Fruit fly (Drosophila melanogaster): ENCODE results near the gene Pus1.
A peak's percentile ranks its signal among the peaks of the same experiment; 100 is the strongest.

Pus1 gene

dm6 chr3R:20573326-20573725 lies 19.1 kb downstream of the Pus1 start:
- TF ChIP-seq cic (GFP tag; optimal IDR thresholded peaks at IDR 0.05) (no peak), ovo (GFP tag; optimal IDR thresholded peaks at IDR 0.05) (no peak), CG11617 (GFP tag; optimal IDR thresholded peaks at IDR 0.05) (no peak), Hr96 (GFP tag; optimal IDR thresholded peaks at IDR 0.05) (no peak), Crg-1 (GFP tag; optimal IDR thresholded peaks at IDR 0.05) (no peak), CG5204 (GFP tag; optimal IDR thresholded peaks at IDR 0.05) (no peak), kay (GFP tag; ENCODE audit: borderline replicate concordance) (no peak), CG1620 (GFP tag; optimal IDR thresholded peaks at IDR 0.05) (no peak), CG14711 (tag; optimal IDR thresholded peaks at IDR 0.05) (no peak), CG12768 (GFP tag; optimal IDR thresholded peaks at IDR 0.05) (no peak), CG7045 (GFP tag; optimal IDR thresholded peaks at IDR 0.05) (no peak), CG7101 (tag; optimal IDR thresholded peaks at IDR 0.05) (no peak), tj (GFP tag; optimal IDR thresholded peaks at IDR 0.05) (no peak), toe (GFP tag; optimal IDR thresholded peaks at IDR 0.05) (no peak), CG33017 (tag; optimal IDR thresholded peaks at IDR 0.05) (no peak), cnc (optimal IDR thresholded peaks at IDR 0.05) (no peak), bab1 (GFP tag; optimal IDR thresholded peaks at IDR 0.05) (no peak)

dm6 chr3R:20567507-20568222 lies 24.8 kb downstream of the Pus1 start:
- TF ChIP-seq Mnt (GFP tag; optimal IDR thresholded peaks at IDR 0.05) = no peak
- TF ChIP-seq toe (GFP tag; optimal IDR thresholded peaks at IDR 0.05) = no peak
- no peak for TF ChIP-seq pad (GFP tag; optimal IDR thresholded peaks at IDR 0.05)
- TF ChIP-seq bab1 (GFP tag; optimal IDR thresholded peaks at IDR 0.05) = no peak
- TF ChIP-seq CG33017 (tag; optimal IDR thresholded peaks at IDR 0.05) = no peak
- no peak for TF ChIP-seq kay (GFP tag; ENCODE audit: borderline replicate concordance)
- no peak for TF ChIP-seq CG7101 (tag; optimal IDR thresholded peaks at IDR 0.05)
- TF ChIP-seq cnc (optimal IDR thresholded peaks at IDR 0.05) = no peak

- TF ChIP-seq tj (GFP tag; optimal IDR thresholded peaks at IDR 0.05) = peak; percentile 42
- no peak for TF ChIP-seq CG1620 (GFP tag; optimal IDR thresholded peaks at IDR 0.05)
- TF ChIP-seq cnc (optimal IDR thresholded peaks at IDR 0.05) = no peak
- no peak for TF ChIP-seq kay (GFP tag; ENCODE audit: borderline replicate concordance)
Measured at dm6 chr3R:20565546-20565948, 26.9 kb downstream of the Pus1 start.

- TF ChIP-seq CG7045 (GFP tag; optimal IDR thresholded peaks at IDR 0.05) (no peak), CG12768 (GFP tag; optimal IDR thresholded peaks at IDR 0.05) (peak; percentile 36), cnc (optimal IDR thresholded peaks at IDR 0.05) (no peak), Mnt (GFP tag; optimal IDR thresholded peaks at IDR 0.05) (peak; percentile 33)
Measured at dm6 chr3R:20563830-20564421, 28.5 kb downstream of the Pus1 start, which contains the start of gene CG10877. Gene CG10877, minus strand, starts transcription at chr3R:20564067.

- TF ChIP-seq CG7101 (tag; optimal IDR thresholded peaks at IDR 0.05) = no peak
- TF ChIP-seq cnc (optimal IDR thresholded peaks at IDR 0.05) = no peak
- no peak for TF ChIP-seq Hr96 (GFP tag; optimal IDR thresholded peaks at IDR 0.05)
- TF ChIP-seq CG11617 (GFP tag; optimal IDR thresholded peaks at IDR 0.05) = peak; percentile 18
- TF ChIP-seq CG5204 (GFP tag; optimal IDR thresholded peaks at IDR 0.05) = no peak
- TF ChIP-seq toe (GFP tag; optimal IDR thresholded peaks at IDR 0.05) = no peak
- no peak for TF ChIP-seq Clk (GFP tag; optimal IDR thresholded peaks at IDR 0.05)
- no peak for TF ChIP-seq tj (GFP tag; optimal IDR thresholded peaks at IDR 0.05)
- no peak for TF ChIP-seq CG33017 (tag; optimal IDR thresholded peaks at IDR 0.05)
- TF ChIP-seq ovo (GFP tag; optimal IDR thresholded peaks at IDR 0.05) = peak; percentile 59
- peak; percentile 19 for TF ChIP-seq CG12768 (GFP tag; optimal IDR thresholded peaks at IDR 0.05)
- no peak for TF ChIP-seq pad (GFP tag; optimal IDR thresholded peaks at IDR 0.05)
Measured at dm6 chr3R:20560668-20561226, 31.7 kb downstream of the Pus1 start, which contains the start of gene CG5191. Gene CG5191, plus strand, starts transcription at chr3R:20560865.

- TF ChIP-seq CG12768 (GFP tag; optimal IDR thresholded peaks at IDR 0.05) (peak; percentile 27), Crg-1 (GFP tag; optimal IDR thresholded peaks at IDR 0.05) (no peak), Clk (GFP tag; optimal IDR thresholded peaks at IDR 0.05) (no peak), tj (GFP tag; optimal IDR thresholded peaks at IDR 0.05) (no peak), CG11617 (GFP tag; optimal IDR thresholded peaks at IDR 0.05) (peak; percentile 5), kay (GFP tag; ENCODE audit: borderline replicate concordance) (peak; percentile 83), CG1620 (GFP tag; optimal IDR thresholded peaks at IDR 0.05) (peak; percentile 15), cnc (optimal IDR thresholded peaks at IDR 0.05) (no peak), Hr96 (GFP tag; optimal IDR thresholded peaks at IDR 0.05) (peak; percentile 11)
Measured at dm6 chr3R:20560019-20560667, 32.3 kb downstream of the Pus1 start, which contains the start of gene CG15922. Gene CG15922, minus strand, starts transcription at chr3R:20560280.
